Fruit fly (Drosophila melanogaster) whole organism, embryonic: Measurements from ENCODE around the gene Mst57Da.

ENCODE experiments used
- Atf6 ChIP-seq: fragments of 200-800 bp; sonication (Bioruptor generic); IDR thresholded peaks from 2 replicates; pipeline ENCODE4 v1.3.6; 2022; ENCODE audit warnings: missing biosample characterization, missing genetic modification characterization
- BtbVII ChIP-seq: fragments of 200-800 bp; sonication (Bioruptor generic); optimal IDR thresholded peaks from 3 replicates; lab custom pipeline; 2017; ENCODE audit warnings: missing biosample characterization, mild to moderate bottlenecking, missing genetic modification characterization
- CG10209 ChIP-seq: fragments of 200-800 bp; sonication (Bioruptor generic); optimal IDR thresholded peaks from 3 replicates; lab custom pipeline; 2017; ENCODE audit warnings: missing biosample characterization, mild to moderate bottlenecking, missing genetic modification characterization, missing genetic modification reagents
- CG1233 ChIP-seq: fragments of 200-800 bp; sonication (Bioruptor generic); optimal IDR thresholded peaks from 4 replicates; lab custom pipeline; 2018; ENCODE audit warnings: missing biosample characterization, mild to moderate bottlenecking, missing genetic modification characterization
- CG13296 ChIP-seq: fragments of 200-800 bp; sonication (Bioruptor generic); optimal IDR thresholded peaks from 3 replicates; lab custom pipeline; 2018; ENCODE audit warnings: missing biosample characterization, mild to moderate bottlenecking, missing genetic modification characterization
- CG13424 ChIP-seq: fragments of 200-800 bp; sonication (Bioruptor generic); optimal IDR thresholded peaks from 2 replicates; lab custom pipeline; 2019; ENCODE audit warnings: missing biosample characterization, mild to moderate bottlenecking, missing genetic modification characterization, moderate library complexity
- CG15269 ChIP-seq: fragments of 200-800 bp; sonication (Bioruptor generic); optimal IDR thresholded peaks from 2 replicates; lab custom pipeline; 2018; ENCODE audit warnings: missing biosample characterization, mild to moderate bottlenecking, missing genetic modification characterization, moderate library complexity
- CG15479 ChIP-seq: fragments of 200-800 bp; sonication (Bioruptor generic); optimal IDR thresholded peaks from 3 replicates; lab custom pipeline; 2019; ENCODE audit warnings: missing biosample characterization, mild to moderate bottlenecking, missing genetic modification characterization, moderate library complexity
- CG15514 ChIP-seq: fragments of 200-800 bp; sonication (Bioruptor generic); optimal IDR thresholded peaks from 3 replicates; lab custom pipeline; 2017; ENCODE audit warnings: missing biosample characterization, missing genetic modification characterization, mild to moderate bottlenecking, moderate library complexity, missing genetic modification reagents
- CG16863 ChIP-seq: fragments of 200-800 bp; sonication (Bioruptor generic); optimal IDR thresholded peaks from 3 replicates; lab custom pipeline; 2016; ENCODE audit warnings: missing biosample characterization, missing genetic modification characterization
- CG18599 ChIP-seq: fragments of 200-800 bp; sonication (Bioruptor generic); optimal IDR thresholded peaks from 3 replicates; lab custom pipeline; 2017; ENCODE audit warnings: missing biosample characterization, missing genetic modification characterization, mild to moderate bottlenecking, moderate library complexity, missing genetic modification reagents
- CG18619 ChIP-seq: fragments of 200-800 bp; sonication (Bioruptor generic); optimal IDR thresholded peaks from 3 replicates; lab custom pipeline; 2017; ENCODE audit warnings: missing biosample characterization, mild to moderate bottlenecking, missing genetic modification characterization
- CG2120 ChIP-seq: fragments of 200-800 bp; sonication (Bioruptor generic); optimal IDR thresholded peaks from 3 replicates; lab custom pipeline; 2016; ENCODE audit warnings: missing biosample characterization, missing genetic modification characterization
- CG2678 ChIP-seq: fragments of 200-800 bp; sonication (Bioruptor generic); optimal IDR thresholded peaks from 3 replicates; lab custom pipeline; 2019; ENCODE audit warnings: missing biosample characterization, mild to moderate bottlenecking, missing genetic modification characterization, moderate library complexity
- CG2712 ChIP-seq: fragments of 200-800 bp; optimal IDR thresholded peaks from 3 replicates; lab custom pipeline; 2019; ENCODE audit warnings: missing biosample characterization, mild to moderate bottlenecking, missing genetic modification characterization, moderate library complexity
- CG2875 ChIP-seq: fragments of 200-800 bp; sonication (Bioruptor generic); optimal IDR thresholded peaks from 2 replicates; lab custom pipeline; 2017; ENCODE audit warnings: missing biosample characterization, mild to moderate bottlenecking, missing genetic modification characterization, missing genetic modification reagents
- CG3281 ChIP-seq: fragments of 200-800 bp; sonication (Bioruptor generic); optimal IDR thresholded peaks from 3 replicates; lab custom pipeline; 2017; ENCODE audit warnings: missing biosample characterization, mild to moderate bottlenecking, missing genetic modification characterization
- CG3995 ChIP-seq: fragments of 200-800 bp; sonication (Bioruptor generic); optimal IDR thresholded peaks from 3 replicates; lab custom pipeline; 2016; ENCODE audit warnings: missing biosample characterization, missing genetic modification characterization
- CG6765 ChIP-seq: fragments of 200-800 bp; sonication (Bioruptor generic); optimal IDR thresholded peaks from 3 replicates; lab custom pipeline; 2017; ENCODE audit warnings: missing biosample characterization, mild to moderate bottlenecking, missing genetic modification characterization
- CG6813 ChIP-seq: fragments of 200-800 bp; sonication (Bioruptor generic); optimal IDR thresholded peaks from 2 replicates; lab custom pipeline; 2017; ENCODE audit warnings: missing biosample characterization, missing genetic modification characterization, mild to moderate bottlenecking, moderate library complexity, missing genetic modification reagents
- CG7556 ChIP-seq: fragments of 200-800 bp; sonication (Bioruptor generic); optimal IDR thresholded peaks from 2 replicates; lab custom pipeline; 2017; ENCODE audit warnings: missing biosample characterization, mild to moderate bottlenecking, missing genetic modification characterization
- CG7839 ChIP-seq: fragments of 200-800 bp; sonication (Bioruptor generic); optimal IDR thresholded peaks from 3 replicates; lab custom pipeline; 2018; ENCODE audit warnings: missing biosample characterization, mild to moderate bottlenecking, missing genetic modification characterization, moderate library complexity
- CG9727 ChIP-seq: fragments of 200-800 bp; sonication (Bioruptor generic); optimal IDR thresholded peaks from 3 replicates; lab custom pipeline; 2017; ENCODE audit warnings: missing biosample characterization, mild to moderate bottlenecking, missing genetic modification characterization
- CG9932 ChIP-seq: fragments of 200-800 bp; sonication (Bioruptor generic); IDR thresholded peaks from 2 replicates; pipeline ENCODE4 v1.3.6; 2022; ENCODE audit warnings: missing biosample characterization, missing genetic modification characterization
- CoRest ChIP-seq: fragments of 200-800 bp; sonication (Bioruptor generic); optimal IDR thresholded peaks from 3 replicates; lab custom pipeline; 2018; ENCODE audit warnings: missing biosample characterization, mild to moderate bottlenecking, missing genetic modification characterization, moderate library complexity
- Dfd ChIP-seq, 2 experiments: fragments of >200 bp; optimal IDR thresholded peaks; 2 replicates each; lab custom pipeline; 2017; ENCODE audit warnings: missing biosample characterization in 2 of 2, missing genetic modification characterization in 2 of 2
- Fer2 ChIP-seq: fragments of 200-800 bp; sonication (Bioruptor generic); optimal IDR thresholded peaks from 2 replicates; lab custom pipeline; 2018; ENCODE audit warnings: missing biosample characterization, mild to moderate bottlenecking, missing genetic modification characterization, moderate library complexity
- GATAe ChIP-seq: fragments of 200-800 bp; sonication (Bioruptor generic); conservative IDR thresholded peaks from 2 replicates; pipeline ENCODE4 v1.3.6; 2022; ENCODE audit warnings: missing biosample characterization, missing genetic modification characterization
- Hmr ChIP-seq: fragments of 200-800 bp; sonication (Bioruptor generic); optimal IDR thresholded peaks from 3 replicates; lab custom pipeline; 2017; ENCODE audit warnings: mild to moderate bottlenecking, missing biosample characterization, missing genetic modification reagents, missing genetic modification characterization
- Hr51 ChIP-seq, 2 experiments: fragments of 200-800 bp; sonication (Bioruptor generic); optimal IDR thresholded peaks; 2 replicates in 1 of 2; 3 replicates in 1 of 2; lab custom pipeline; 2016 to 2018; ENCODE audit warnings: missing biosample characterization in 2 of 2, missing genetic modification characterization in 2 of 2, mild to moderate bottlenecking in 1 of 2, moderate library complexity in 1 of 2
- Meics ChIP-seq: fragments of 200-800 bp; sonication (Bioruptor generic); optimal IDR thresholded peaks from 2 replicates; lab custom pipeline; 2017; ENCODE audit warnings: missing biosample characterization, mild to moderate bottlenecking, missing genetic modification characterization
- NfI ChIP-seq: fragments of 200-800 bp; sonication (Bioruptor generic); optimal IDR thresholded peaks from 3 replicates; lab custom pipeline; 2018; ENCODE audit warnings: missing biosample characterization, mild to moderate bottlenecking, missing genetic modification characterization, moderate library complexity
- bcd ChIP-seq: fragments of 200-800 bp; sonication (Bioruptor generic); optimal IDR thresholded peaks from 2 replicates; lab custom pipeline; 2017; ENCODE audit warnings: missing biosample characterization, mild to moderate bottlenecking, missing genetic modification characterization
- dmrt99B ChIP-seq: fragments of 200-800 bp; sonication (Bioruptor generic); optimal IDR thresholded peaks from 2 replicates; lab custom pipeline; 2018; ENCODE audit warnings: missing biosample characterization, mild to moderate bottlenecking, missing genetic modification characterization, moderate library complexity
- ewg ChIP-seq: fragments of 200-800 bp; sonication (Bioruptor generic); optimal IDR thresholded peaks from 3 replicates; lab custom pipeline; 2017; ENCODE audit warnings: mild to moderate bottlenecking, missing biosample characterization, missing genetic modification reagents, missing genetic modification characterization
- fd3F ChIP-seq: fragments of 200-800 bp; sonication (Bioruptor generic); optimal IDR thresholded peaks from 2 replicates; lab custom pipeline; 2018; ENCODE audit warnings: missing biosample characterization, mild to moderate bottlenecking, missing genetic modification characterization, moderate library complexity
- gem ChIP-seq: fragments of 200-800 bp; sonication (Bioruptor generic); optimal IDR thresholded peaks from 2 replicates; lab custom pipeline; 2019; ENCODE audit warnings: missing biosample characterization, mild to moderate bottlenecking, missing genetic modification characterization, moderate library complexity
- hkb ChIP-seq, 2 experiments: fragments of 200-800 bp in 1 of 2; fragments of >200 bp in 1 of 2; sonication (Bioruptor generic) in 1 of 2; IDR thresholded peaks in 1 of 2; optimal IDR thresholded peaks in 1 of 2; 2 replicates each; pipeline versions ENCODE4 v1.3.6 to Lab custom; 2017 to 2022; ENCODE audit warnings: missing biosample characterization in 1 of 2, missing genetic modification characterization in 1 of 2
- jing ChIP-seq: fragments of 200-800 bp; sonication (Bioruptor generic); optimal IDR thresholded peaks from 2 replicates; lab custom pipeline; 2018; ENCODE audit warnings: missing biosample characterization, mild to moderate bottlenecking, missing genetic modification characterization
- lab ChIP-seq: fragments of 200-800 bp; sonication (Bioruptor generic); optimal IDR thresholded peaks from 3 replicates; lab custom pipeline; 2017; ENCODE audit warnings: missing biosample characterization, missing genetic modification characterization, mild to moderate bottlenecking, moderate library complexity, missing genetic modification reagents
- otp ChIP-seq: fragments of 200-800 bp; sonication (Bioruptor generic); IDR thresholded peaks from 3 replicates; pipeline ENCODE4, ENCODE4 v1.3.6; 2022; ENCODE audit warnings: missing biosample characterization, missing genetic modification characterization
- pan ChIP-seq, 4 experiments: fragments of >200 bp in 3 of 4; fragments of 200-800 bp in 1 of 4; sonication (Bioruptor generic) in 1 of 4; optimal IDR thresholded peaks in 3 of 4; IDR thresholded peaks in 1 of 4; 2 replicates each; pipeline versions ENCODE4 v1.3.6 to Lab custom; 2017 to 2022; ENCODE audit warnings: missing biosample characterization in 2 of 4, missing genetic modification characterization in 2 of 4, mixed read lengths in 1 of 4
- pho ChIP-seq: fragments of 200-800 bp; sonication (Bioruptor generic); optimal IDR thresholded peaks from 2 replicates; lab custom pipeline; 2016; ENCODE audit warnings: missing biosample characterization, missing genetic modification characterization
- schlank ChIP-seq: fragments of 200-800 bp; sonication (Bioruptor generic); optimal IDR thresholded peaks from 2 replicates; lab custom pipeline; 2018; ENCODE audit warnings: missing biosample characterization, mild to moderate bottlenecking, missing genetic modification characterization
- sisA ChIP-seq: fragments of 200-800 bp; sonication (Bioruptor generic); IDR thresholded peaks from 2 replicates; pipeline ENCODE4 v1.3.6; 2022; ENCODE audit warnings: missing biosample characterization, missing genetic modification characterization
- slbo ChIP-seq: fragments of 200-800 bp; sonication (Bioruptor generic); IDR thresholded peaks from 2 replicates; pipeline ENCODE4 v1.3.6; 2022; ENCODE audit warnings: missing biosample characterization, missing genetic modification characterization

Mst57Da gene

dm6 chr3R:25870389-25870788 lies 38.7 kb upstream of the Mst57Da start:
- TF ChIP-seq pho (GFP tag; lab: Kevin White, UChicago), result peak; percentile 2
- peak; percentile 31 for TF ChIP-seq CG2120 (GFP tag; lab: Kevin White, UChicago)
- TF ChIP-seq Fer2, result peak; percentile 23
- peak; percentile 60; the same call in 1 of the 2 replicates for TF ChIP-seq Atf6 (GFP tag; lab: Robert Waterston, UW)
- no peak for TF ChIP-seq CG13424 (tag; lab: Kevin White, UChicago)
- TF ChIP-seq schlank (tag; lab: Kevin White, UChicago), result peak; percentile 16
- TF ChIP-seq CG15479 (GFP tag; lab: Kevin White, UChicago), result no peak
- peak; percentile 37 for TF ChIP-seq fd3F
- peak; percentile 68 for TF ChIP-seq lab (GFP tag; lab: Kevin White, UChicago)
- peak; percentile 28 for TF ChIP-seq BtbVII
- TF ChIP-seq CG7839 (tag; lab: Kevin White, UChicago), result no peak
- TF ChIP-seq Meics (GFP tag; lab: Kevin White, UChicago), result peak; percentile 51
- TF ChIP-seq Hmr, result peak; percentile 75
- TF ChIP-seq CG6765 (GFP tag; lab: Kevin White, UChicago), result peak; percentile 51
- peak; percentile 67 for TF ChIP-seq CG15514 (GFP tag; lab: Kevin White, UChicago)
- no peak for TF ChIP-seq otp (GFP tag; lab: Robert Waterston, UW)
- no peak for TF ChIP-seq CG15269
- TF ChIP-seq CG6813 (GFP tag; lab: Kevin White, UChicago), result peak; percentile 10
- peak; percentile 32 for TF ChIP-seq CG13296 (GFP tag; lab: Kevin White, UChicago)
- TF ChIP-seq CG18599, result peak; percentile 56
- peak; percentile 51 for TF ChIP-seq CG3281
- no peak for TF ChIP-seq pan (optimal IDR thresholded peaks at IDR 0.05; lab: Kevin White, UChicago)
- TF ChIP-seq pan (GFP tag; optimal IDR thresholded peaks at IDR 0.05 in 1 of 2, IDR thresholded peaks at IDR 0.05 in 1 of 2), result no peak

dm6 chr3R:25855594-25856305 lies 24.1 kb upstream of the Mst57Da start, which contains the start of gene CG5890:
Gene CG5890, plus strand, starts transcription at chr3R:25856154.
- TF ChIP-seq CG10209 (no peak), Dfd (GFP tag; optimal IDR thresholded peaks at IDR 0.05; lab: Kevin White, UChicago) (no peak), NfI (GFP tag; lab: Kevin White, UChicago) (peak; percentile 30), hkb (optimal IDR thresholded peaks at IDR 0.05; lab: Kevin White, UChicago) (no peak), hkb (GFP tag; IDR thresholded peaks at IDR 0.05; lab: Robert Waterston, UW) (no peak), Meics (GFP tag; lab: Kevin White, UChicago) (peak; percentile 72), lab (GFP tag; lab: Kevin White, UChicago) (peak; percentile 64), GATAe (GFP tag; lab: Robert Waterston, UW) (no peak), CG3995 (GFP tag; lab: Kevin White, UChicago) (no peak), Hr51 (GFP tag; optimal IDR thresholded peaks at IDR 0.05; lab: Kevin White, UChicago) (peak in 1 of 2 experiments; percentile 44), gem (peak; percentile 48), CoRest (tag; lab: Kevin White, UChicago) (peak; percentile 27), CG16863 (GFP tag; lab: Kevin White, UChicago) (no peak), jing (no peak), slbo (GFP tag; lab: Robert Waterston, UW) (peak; percentile 29; the same call in 1 of the 2 replicates), CG2678 (tag; lab: Kevin White, UChicago) (peak; percentile 72), dmrt99B (tag; lab: Kevin White, UChicago) (peak; percentile 48), CG7556 (GFP tag; lab: Kevin White, UChicago) (peak; percentile 50), CG2712 (tag; lab: Kevin White, UChicago) (no peak), CG18619 (GFP tag; lab: Kevin White, UChicago) (peak; percentile 37), CG3281 (peak; percentile 71), ewg (GFP tag; lab: Kevin White, UChicago) (peak; percentile 18), CG2875 (no peak), sisA (no peak), CG9727 (peak; percentile 37), CG1233 (GFP tag; lab: Kevin White, UChicago) (peak; percentile 1), CG9932 (GFP tag; lab: Robert Waterston, UW) (0 out of 2 replicates have a peak, but pooled peaks have one; percentile 14), bcd (peak; percentile 25)
